Fruit fly (Drosophila melanogaster) whole organism, pupa: Measurements from ENCODE around the gene CycT.
A peak's percentile ranks its signal among the peaks of the same experiment; 100 is the strongest.

Experiments used
- CG10348 ChIP-seq: fragments of 200-800 bp; sonication (Bioruptor generic); IDR thresholded peaks from 2 replicates; pipeline ENCODE4 v1.3.6; 2022; ENCODE audit warnings: missing biosample characterization, missing genetic modification characterization
- CG12605 ChIP-seq: fragments of 200-800 bp; sonication (Bioruptor generic); IDR thresholded peaks from 2 replicates; pipeline ENCODE4 v1.3.6; 2022; ENCODE audit warnings: missing biosample characterization, missing genetic modification characterization
- CG8301 ChIP-seq: fragments of 200-800 bp; sonication (Bioruptor generic); optimal IDR thresholded peaks from 2 replicates; lab custom pipeline; 2018; ENCODE audit warnings: missing biosample characterization, mild to moderate bottlenecking, missing genetic modification characterization
- CG9948 ChIP-seq: fragments of 200-800 bp; sonication (Bioruptor generic); optimal IDR thresholded peaks from 2 replicates; lab custom pipeline; 2018; ENCODE audit warnings: missing biosample characterization, mild to moderate bottlenecking, missing genetic modification characterization, moderate library complexity
- EcR ChIP-seq: fragments of 200-800 bp; sonication (Bioruptor generic); optimal IDR thresholded peaks from 3 replicates; lab custom pipeline; 2019; ENCODE audit warnings: missing biosample characterization, missing genetic modification characterization, mild to moderate bottlenecking, moderate library complexity, missing genetic modification reagents
- Ets98B ChIP-seq: fragments of 200-800 bp; sonication (Bioruptor generic); IDR thresholded peaks from 2 replicates; pipeline ENCODE4 v1.3.6; 2022; ENCODE audit warnings: missing biosample characterization, missing genetic modification characterization
- gl ChIP-seq: fragments of 200-800 bp; sonication (Bioruptor generic); optimal IDR thresholded peaks from 2 replicates; lab custom pipeline; 2018; ENCODE audit warnings: missing biosample characterization, mild to moderate bottlenecking, missing genetic modification characterization

DNA sequence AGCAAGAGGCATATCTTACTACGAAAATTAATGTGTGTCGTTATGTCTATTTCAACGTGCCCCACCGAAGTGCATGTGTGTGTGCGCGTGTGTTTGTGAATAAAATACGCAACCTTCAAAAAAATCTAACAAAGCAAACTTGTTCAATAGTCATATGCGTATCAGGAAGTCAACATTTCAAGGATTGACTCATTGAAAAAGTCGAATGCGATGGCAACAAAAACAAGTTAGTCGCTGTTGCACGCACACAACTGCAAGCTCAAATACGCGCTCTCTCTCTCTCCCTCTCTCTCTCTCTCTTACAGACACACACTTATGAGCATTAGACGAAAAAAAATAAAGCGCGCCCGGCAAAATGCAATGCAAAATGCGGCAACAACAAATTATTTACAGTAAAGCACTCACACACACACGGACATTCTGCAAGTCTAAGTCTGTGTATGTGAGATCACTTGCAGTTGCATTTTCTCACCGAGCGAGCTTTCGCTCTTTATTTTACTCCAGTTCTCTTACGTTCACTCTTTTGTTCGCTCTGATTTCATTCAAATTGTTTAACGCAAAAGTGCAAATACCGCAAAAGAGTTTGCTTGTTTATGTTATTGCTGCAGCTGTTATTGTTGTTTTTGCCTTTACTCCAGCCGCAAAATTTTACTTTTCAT lies 49.2 kb upstream of the CycT start:
- TF ChIP-seq gl (tag; lab: Kevin White, UChicago) (no peak), Ets98B (GFP tag; lab: Robert Waterston, UW) (peak; percentile 52; the same call in 1 of the 2 replicates), CG9948 (tag; lab: Kevin White, UChicago) (no peak), EcR (GFP tag; lab: Kevin White, UChicago) (peak; percentile 80), CG8301 (tag; lab: Kevin White, UChicago) (peak; percentile 10), CG10348 (GFP tag; lab: Robert Waterston, UW) (no peak), CG12605 (GFP tag; lab: Robert Waterston, UW) (peak; percentile 56)
